Worm (Caenorhabditis elegans) whole organism, L1 larva: ENCODE data around the gene C04A11.5.

Source experiments
- Y116A8C.19 ChIP-seq: sonication (generic microtip); optimal IDR thresholded peaks from 2 replicates; lab custom pipeline; 2016; ENCODE audit warnings: missing compliant biosample characterization, missing genetic modification characterization, borderline replicate concordance
- dpl-1 ChIP-seq, 3 experiments: fragments of 150-350 bp in 2 of 3; sonication (generic microtip) in 1 of 3; optimal IDR thresholded peaks; 2 replicates each; lab custom pipeline; 2014 to 2017; ENCODE audit warnings: missing biosample characterization in 3 of 3, missing genetic modification characterization in 3 of 3, missing genetic modification reagents in 3 of 3
- fkh-10 ChIP-seq: sonication (generic microtip); optimal IDR thresholded peaks from 2 replicates; lab custom pipeline; 2017; ENCODE audit warnings: missing biosample characterization, missing genetic modification reagents, missing genetic modification characterization
- mep-1 ChIP-seq: fragments of 150-350 bp; optimal IDR thresholded peaks from 2 replicates; lab custom pipeline; 2014; ENCODE audit warnings: missing biosample characterization, missing genetic modification characterization
- nhr-237 ChIP-seq: fragments of 150-350 bp; optimal IDR thresholded peaks from 2 replicates; lab custom pipeline; 2014; ENCODE audit warnings: missing biosample characterization, missing genetic modification characterization

ce11 chrX:13666864-13667263, 2.5 kb downstream of the C04A11.5 start:
- TF ChIP-seq nhr-237 (no peak), mep-1 (no peak), fkh-10 (GFP tag; lab: Kevin White, UChicago) (no peak), dpl-1 (GFP tag; optimal IDR thresholded peaks at IDR 0.05; lab: Kevin White, UChicago) (no peak), Y116A8C.19 (tag; lab: Kevin White, UChicago) (no peak)
